Worm (Caenorhabditis elegans): ENCODE measurements around the gene srbc-10.

Gene srbc-10

ce11 chrV:7497440-7497839 lies 4.6 kb upstream of the srbc-10 start, which contains the start of gene srh-79:
Gene srh-79 (plus strand): TSS chrV:7497740.
- TF ChIP-seq unc-39 (tag; optimal IDR thresholded peaks at IDR 0.05) = no peak
- TF ChIP-seq elt-1 (tag; optimal IDR thresholded peaks at IDR 0.05; ENCODE audit: borderline replicate concordance, insufficient read depth) = no peak
- no peak for TF ChIP-seq hlh-1 (tag; optimal IDR thresholded peaks at IDR 0.05)
- TF ChIP-seq lin-32 (GFP tag; optimal IDR thresholded peaks at IDR 0.05) = no peak

DNA sequence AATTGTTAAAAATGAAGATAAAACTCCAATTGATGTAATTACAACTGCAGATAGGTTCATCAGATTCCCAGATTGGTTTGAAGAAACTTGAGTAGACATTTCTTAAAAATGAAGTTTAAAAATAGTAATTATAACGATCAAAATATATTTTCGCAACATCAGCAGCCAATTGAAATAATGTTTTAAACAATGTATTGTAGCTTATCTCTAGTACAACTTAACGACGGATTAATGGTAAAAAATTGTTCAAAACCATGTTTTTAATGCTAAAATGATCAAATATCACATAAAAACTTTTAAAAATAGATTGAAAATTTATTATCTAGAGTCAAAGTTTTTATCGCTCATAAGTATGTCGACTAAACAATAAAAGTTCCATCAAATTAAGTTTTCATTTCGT lies 2.4 kb upstream of the srbc-10 start, which contains the start of gene srbc-11:
Gene srbc-11, minus strand, starts transcription at position 101 of the 400 bp plus-strand sequence.
- no peak for TF ChIP-seq ceh-43 (GFP tag; optimal IDR thresholded peaks at IDR 0.05)
- no peak for TF ChIP-seq mls-2 (tag; optimal IDR thresholded peaks at IDR 0.05)
- no peak for TF ChIP-seq ceh-83 (GFP tag; optimal IDR thresholded peaks at IDR 0.05)
- no peak for TF ChIP-seq nhr-28 (tag; optimal IDR thresholded peaks at IDR 0.05)
- TF ChIP-seq pha-4 (tag; optimal IDR thresholded peaks at IDR 0.05) = no peak
- TF ChIP-seq ceh-39 (tag; optimal IDR thresholded peaks at IDR 0.05) = no peak
- TF ChIP-seq sptf-1 (tag; optimal IDR thresholded peaks at IDR 0.05) = no peak
- TF ChIP-seq mab-5 (tag; optimal IDR thresholded peaks at IDR 0.05) = no peak
- no peak for TF ChIP-seq nhr-2 (tag; optimal IDR thresholded peaks at IDR 0.05)
- no peak for TF ChIP-seq nhr-12 (tag; optimal IDR thresholded peaks at IDR 0.05)
- TF ChIP-seq unc-39 (tag; optimal IDR thresholded peaks at IDR 0.05) = no peak
- no peak for TF ChIP-seq ztf-11 (tag; optimal IDR thresholded peaks at IDR 0.05)
- TF ChIP-seq ham-2 (GFP tag; optimal IDR thresholded peaks at IDR 0.05) = no peak
- TF ChIP-seq hlh-1 (tag; optimal IDR thresholded peaks at IDR 0.05) = no peak
- TF ChIP-seq elt-3 (tag; optimal IDR thresholded peaks at IDR 0.05) = no peak
- no peak for TF ChIP-seq lin-32 (GFP tag; optimal IDR thresholded peaks at IDR 0.05)

ce11 chrV:7490340-7490739 lies 2.5 kb downstream of the srbc-10 start, which contains the start of gene srbc-9:
Gene srbc-9 (minus strand): TSS chrV:7490440.
- TF ChIP-seq hlh-1 (tag; optimal IDR thresholded peaks at IDR 0.05) = no peak
- TF ChIP-seq lin-13 (tag; optimal IDR thresholded peaks at IDR 0.05) = no peak

- TF ChIP-seq snpc-4 (tag; optimal IDR thresholded peaks at IDR 0.05) = no peak
- TF ChIP-seq nhr-237 (tag; optimal IDR thresholded peaks at IDR 0.05) = no peak
- no peak for TF ChIP-seq ham-2 (GFP tag; optimal IDR thresholded peaks at IDR 0.05)
- no peak for TF ChIP-seq mls-2 (tag; optimal IDR thresholded peaks at IDR 0.05)
- no peak for TF ChIP-seq lin-32 (GFP tag; optimal IDR thresholded peaks at IDR 0.05)
- TF ChIP-seq blmp-1 (tag; optimal IDR thresholded peaks at IDR 0.05) = no peak
- no peak for TF ChIP-seq ces-1 (GFP tag; optimal IDR thresholded peaks at IDR 0.05)
- TF ChIP-seq lsy-2 (tag; optimal IDR thresholded peaks at IDR 0.05) = no peak
- TF ChIP-seq nhr-12 (tag; optimal IDR thresholded peaks at IDR 0.05) = no peak
- TF ChIP-seq ceh-39 (tag; optimal IDR thresholded peaks at IDR 0.05) = no peak
- no peak for TF ChIP-seq cnd-1 (tag; optimal IDR thresholded peaks at IDR 0.05)
- TF ChIP-seq zip-8 (tag; optimal IDR thresholded peaks at IDR 0.05) = no peak
Measured at ce11 chrV:7487518-7487917, 5.3 kb downstream of the srbc-10 start, which contains the start of gene srbc-7. Gene srbc-7 (minus strand): TSS chrV:7487618.

- TF ChIP-seq lsy-2 (tag; optimal IDR thresholded peaks at IDR 0.05) = no peak
- no peak for TF ChIP-seq pha-4 (tag; optimal IDR thresholded peaks at IDR 0.05)
- TF ChIP-seq ceh-43 (GFP tag; optimal IDR thresholded peaks at IDR 0.05) = no peak
- no peak for TF ChIP-seq M03D4.4 (tag; optimal IDR thresholded peaks at IDR 0.05)
Measured at ce11 chrV:7485000-7485399, 7.8 kb downstream of the srbc-10 start, which contains the start of gene srbc-8. Gene srbc-8 (minus strand): TSS chrV:7485100.

DNA sequence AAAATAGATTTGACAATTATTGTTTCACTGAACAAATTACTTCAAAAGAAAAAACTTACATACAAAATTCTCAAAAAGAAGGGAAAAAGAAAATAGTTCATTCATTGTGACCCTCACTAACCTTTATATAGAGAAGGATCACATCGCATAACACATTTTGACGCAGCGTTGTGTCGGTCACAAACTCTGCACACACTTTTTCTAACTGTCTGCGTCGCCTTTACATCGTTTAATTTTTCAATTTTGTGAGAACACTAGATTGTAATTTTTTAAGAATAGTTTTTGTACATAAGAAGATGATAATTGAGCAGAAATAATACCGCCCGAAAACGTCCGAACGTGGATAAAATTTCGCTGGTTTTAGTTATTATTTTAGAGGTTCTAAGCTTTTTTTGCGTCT lies 11.9 kb downstream of the srbc-10 start, which contains the start of gene C18B10.6:
Gene C18B10.6, minus strand, starts transcription at position 101 of the 400 bp plus-strand sequence.
- no peak for TF ChIP-seq M03D4.4 (tag; optimal IDR thresholded peaks at IDR 0.05)
- no peak for TF ChIP-seq unc-120 (tag; optimal IDR thresholded peaks at IDR 0.05; ENCODE audit: poor library complexity, severe bottlenecking)
- no peak for TF ChIP-seq blmp-1 (tag; optimal IDR thresholded peaks at IDR 0.05)
- TF ChIP-seq mab-5 (tag; optimal IDR thresholded peaks at IDR 0.05) = no peak
- TF ChIP-seq elt-3 (tag; optimal IDR thresholded peaks at IDR 0.05) = no peak
- TF ChIP-seq elt-1 (tag; optimal IDR thresholded peaks at IDR 0.05; ENCODE audit: borderline replicate concordance, insufficient read depth) = no peak
- TF ChIP-seq tbx-8 (GFP tag; optimal IDR thresholded peaks at IDR 0.05) = no peak
- TF ChIP-seq ztf-11 (tag; optimal IDR thresholded peaks at IDR 0.05) = no peak
- no peak for TF ChIP-seq hlh-1 (tag; optimal IDR thresholded peaks at IDR 0.05)
- TF ChIP-seq nhr-28 (tag; optimal IDR thresholded peaks at IDR 0.05) = no peak
- no peak for TF ChIP-seq ham-2 (GFP tag; optimal IDR thresholded peaks at IDR 0.05)
- TF ChIP-seq mep-1 (tag; optimal IDR thresholded peaks at IDR 0.05) = no peak
- TF ChIP-seq ceh-39 (tag; optimal IDR thresholded peaks at IDR 0.05) = no peak
